Worm (Caenorhabditis elegans) whole organism, L1 larva: ENCODE data around the gene srpa-68.
A peak's percentile ranks its signal among the peaks of the same experiment; 100 is the strongest.

Experiments
- C04F5.9 ChIP-seq: sonication (generic microtip); optimal IDR thresholded peaks from 2 replicates; lab custom pipeline; 2016; ENCODE audit warnings: missing genetic modification characterization, missing compliant biosample characterization
- C16A3.4 ChIP-seq: fragments of 150-350 bp; optimal IDR thresholded peaks from 2 replicates; lab custom pipeline; 2014; ENCODE audit warnings: missing biosample characterization, missing genetic modification characterization
- C34B4.2 ChIP-seq: sonication (generic microtip); optimal IDR thresholded peaks from 2 replicates; lab custom pipeline; 2017; ENCODE audit warnings: mild to moderate bottlenecking, missing genetic modification characterization, missing compliant biosample characterization
- F16B12.6 ChIP-seq: fragments of 150-350 bp; optimal IDR thresholded peaks from 2 replicates; lab custom pipeline; 2014; ENCODE audit warnings: missing biosample characterization, missing genetic modification characterization
- Y116A8C.19 ChIP-seq: sonication (generic microtip); optimal IDR thresholded peaks from 2 replicates; lab custom pipeline; 2016; ENCODE audit warnings: missing compliant biosample characterization, missing genetic modification characterization, borderline replicate concordance
- aha-1 ChIP-seq: fragments of 150-350 bp; optimal IDR thresholded peaks from 2 replicates; lab custom pipeline; 2014; ENCODE audit warnings: missing biosample characterization, missing genetic modification characterization
- alr-1 ChIP-seq: fragments of 200-800 bp; sonication (Bioruptor generic); optimal IDR thresholded peaks from 2 replicates; lab custom pipeline; 2018; ENCODE audit warnings: borderline replicate concordance, mild to moderate bottlenecking, missing genetic modification characterization, missing compliant biosample characterization
- aly-2 ChIP-seq: fragments of 150-350 bp; optimal IDR thresholded peaks from 2 replicates; lab custom pipeline; 2014; ENCODE audit warnings: missing biosample characterization, missing genetic modification characterization
- ama-1 ChIP-seq: fragments of 150-350 bp; optimal IDR thresholded peaks from 2 replicates; lab custom pipeline; 2014
- blmp-1 ChIP-seq: fragments of 150-350 bp; optimal IDR thresholded peaks from 2 replicates; lab custom pipeline; 2014; ENCODE audit warnings: missing biosample characterization, missing genetic modification characterization
- ceh-8 ChIP-seq: fragments of 200-800 bp; sonication (Bioruptor generic); optimal IDR thresholded peaks from 2 replicates; lab custom pipeline; 2018; ENCODE audit warnings: mild to moderate bottlenecking, missing genetic modification characterization, moderate library complexity, missing compliant biosample characterization
- ceh-82 ChIP-seq, 3 experiments: fragments of 150-350 bp in 1 of 3; sonication (generic microtip) in 2 of 3; optimal IDR thresholded peaks; 2 replicates each; lab custom pipeline; 2014 to 2017; ENCODE audit warnings: missing biosample characterization in 3 of 3, missing genetic modification characterization in 3 of 3
- ceh-90 ChIP-seq: sonication (generic microtip); optimal IDR thresholded peaks from 2 replicates; lab custom pipeline; 2016; ENCODE audit warnings: missing genetic modification characterization, missing compliant biosample characterization
- dpl-1 ChIP-seq, 3 experiments: fragments of 150-350 bp in 2 of 3; sonication (generic microtip) in 1 of 3; optimal IDR thresholded peaks; 2 replicates each; lab custom pipeline; 2014 to 2017; ENCODE audit warnings: missing biosample characterization in 3 of 3, missing genetic modification characterization in 3 of 3, missing genetic modification reagents in 3 of 3
- dsc-1 ChIP-seq: sonication (generic microtip); optimal IDR thresholded peaks from 2 replicates; lab custom pipeline; 2016; ENCODE audit warnings: mild to moderate bottlenecking, missing genetic modification characterization, missing compliant biosample characterization
- egl-27 ChIP-seq, 2 experiments: fragments of 150-350 bp in 1 of 2; sonication (generic microtip); optimal IDR thresholded peaks; 3 replicates each; lab custom pipeline; 2017 to 2018; ENCODE audit warnings: missing biosample characterization in 2 of 2, missing genetic modification characterization in 2 of 2, missing genetic modification reagents in 2 of 2
- elt-3 ChIP-seq, 6 experiments: fragments of 150-350 bp in 1 of 6; sonication (generic microtip); optimal IDR thresholded peaks; 2 replicates each; lab custom pipeline; 2017 to 2018; ENCODE audit warnings: missing biosample characterization in 6 of 6, missing genetic modification characterization in 6 of 6, inconsistent platforms in 1 of 6
- ets-5 ChIP-seq: fragments of 200-800 bp; sonication (Bioruptor generic); IDR thresholded peaks from 2 replicates; pipeline ENCODE4 v1.3.6; 2022; ENCODE audit warnings: missing genetic modification characterization, missing compliant biosample characterization
- fkh-4 ChIP-seq: sonication (generic microtip); optimal IDR thresholded peaks from 2 replicates; lab custom pipeline; 2016; ENCODE audit warnings: missing compliant biosample characterization, missing genetic modification characterization, borderline replicate concordance
- fos-1 ChIP-seq: fragments of 150-350 bp; optimal IDR thresholded peaks from 2 replicates; lab custom pipeline; 2014; ENCODE audit warnings: missing biosample characterization, missing genetic modification characterization
- grh-1 ChIP-seq: fragments of 200-800 bp; sonication (Bioruptor generic); IDR thresholded peaks from 2 replicates; pipeline ENCODE4 v1.3.6; 2022; ENCODE audit warnings: missing genetic modification reagents, missing genetic modification characterization, missing compliant biosample characterization
- hlh-17 ChIP-seq: fragments of 200-800 bp; sonication (Bioruptor generic); optimal IDR thresholded peaks from 2 replicates; lab custom pipeline; 2018; ENCODE audit warnings: missing genetic modification characterization, mild to moderate bottlenecking, missing compliant biosample characterization, moderate library complexity, borderline replicate concordance
- hlh-4 ChIP-seq: sonication (generic microtip); optimal IDR thresholded peaks from 2 replicates; lab custom pipeline; 2016; ENCODE audit warnings: mild to moderate bottlenecking, missing genetic modification characterization, missing compliant biosample characterization
- irx-1 ChIP-seq: sonication (generic microtip); optimal IDR thresholded peaks from 2 replicates; lab custom pipeline; 2016; ENCODE audit warnings: missing genetic modification characterization, missing compliant biosample characterization
- isw-1 ChIP-seq: fragments of 200-800 bp; sonication (Bioruptor generic); IDR thresholded peaks from 2 replicates; pipeline ENCODE4 v1.3.6; 2022; ENCODE audit warnings: missing genetic modification characterization, missing compliant biosample characterization
- lin-13 ChIP-seq: fragments of 150-350 bp; optimal IDR thresholded peaks from 2 replicates; lab custom pipeline; 2014; ENCODE audit warnings: missing biosample characterization, missing genetic modification reagents, missing genetic modification characterization
- lin-14 ChIP-seq: fragments of 200-800 bp; sonication (Bioruptor generic); optimal IDR thresholded peaks from 2 replicates; lab custom pipeline; 2018; ENCODE audit warnings: mild to moderate bottlenecking, missing genetic modification characterization, moderate library complexity, missing compliant biosample characterization
- lin-15B ChIP-seq: fragments of 150-350 bp; sonication (generic microtip); optimal IDR thresholded peaks from 3 replicates; lab custom pipeline; 2014; ENCODE audit warnings: missing biosample characterization, missing genetic modification characterization
- lin-35 ChIP-seq, 2 experiments: fragments of 150-350 bp; optimal IDR thresholded peaks; 2 replicates each; lab custom pipeline; 2014; ENCODE audit warnings: missing biosample characterization in 2 of 2, missing genetic modification characterization in 2 of 2, missing genetic modification reagents in 2 of 2
- lir-3 ChIP-seq: sonication (generic microtip); optimal IDR thresholded peaks from 2 replicates; lab custom pipeline; 2016; ENCODE audit warnings: mild to moderate bottlenecking, missing genetic modification characterization, moderate library complexity, missing compliant biosample characterization; ENCODE audit not compliant: poor library complexity
- mdl-1 ChIP-seq, 2 experiments: fragments of 150-350 bp; optimal IDR thresholded peaks; 2 replicates each; lab custom pipeline; 2014 to 2017; ENCODE audit warnings: missing biosample characterization in 2 of 2, missing genetic modification characterization in 2 of 2, inconsistent platforms in 1 of 2
- nhr-11 ChIP-seq: fragments of 150-350 bp; optimal IDR thresholded peaks from 2 replicates; lab custom pipeline; 2014; ENCODE audit warnings: missing biosample characterization, missing genetic modification characterization
- nhr-19 ChIP-seq: fragments of 200-800 bp; sonication (Bioruptor generic); conservative IDR thresholded peaks from 2 replicates; pipeline ENCODE4 v1.3.6; 2022; ENCODE audit warnings: missing genetic modification characterization, missing compliant biosample characterization
- nhr-237 ChIP-seq: fragments of 150-350 bp; optimal IDR thresholded peaks from 2 replicates; lab custom pipeline; 2014; ENCODE audit warnings: missing biosample characterization, missing genetic modification characterization
- nhr-28 ChIP-seq: fragments of 150-350 bp; optimal IDR thresholded peaks from 2 replicates; lab custom pipeline; 2014; ENCODE audit warnings: missing biosample characterization, missing genetic modification characterization
- nhr-71 ChIP-seq: sonication (generic microtip); optimal IDR thresholded peaks from 2 replicates; lab custom pipeline; 2016; ENCODE audit warnings: mild to moderate bottlenecking, missing genetic modification characterization, moderate library complexity, missing compliant biosample characterization
- nhr-76 ChIP-seq: sonication (generic microtip); optimal IDR thresholded peaks from 2 replicates; lab custom pipeline; 2017; ENCODE audit warnings: missing biosample characterization, missing genetic modification characterization
- nhr-85 ChIP-seq: sonication (generic microtip); peaks from one replicate; lab custom pipeline; 2016; ENCODE audit warnings: missing genetic modification characterization, inconsistent platforms, missing compliant biosample characterization
- nhr-90 ChIP-seq: sonication (generic microtip); optimal IDR thresholded peaks from 2 replicates; lab custom pipeline; 2016; ENCODE audit warnings: mild to moderate bottlenecking, missing genetic modification characterization, missing compliant biosample characterization; ENCODE audit not compliant: poor library complexity
- pag-3 ChIP-seq: sonication (generic microtip); optimal IDR thresholded peaks from 2 replicates; lab custom pipeline; 2017; ENCODE audit warnings: missing genetic modification characterization, mild to moderate bottlenecking, missing compliant biosample characterization, antibody characterized with exemption, borderline replicate concordance; ENCODE audit not compliant: insufficient read depth
- pax-3 ChIP-seq: fragments of 200-800 bp; sonication (Bioruptor generic); optimal IDR thresholded peaks from 2 replicates; lab custom pipeline; 2018; ENCODE audit warnings: mild to moderate bottlenecking, missing genetic modification characterization, moderate library complexity, missing compliant biosample characterization
- snpc-4 ChIP-seq: fragments of 150-350 bp; optimal IDR thresholded peaks from 2 replicates; lab custom pipeline; 2014; ENCODE audit warnings: missing biosample characterization, missing genetic modification characterization
- snu-23 ChIP-seq: sonication (generic microtip); optimal IDR thresholded peaks from 2 replicates; lab custom pipeline; 2016; ENCODE audit warnings: missing genetic modification characterization, missing compliant biosample characterization
- sox-4 ChIP-seq: sonication (generic microtip); optimal IDR thresholded peaks from 2 replicates; lab custom pipeline; 2016; ENCODE audit warnings: missing genetic modification characterization, missing compliant biosample characterization
- tlp-1 ChIP-seq: fragments of 150-350 bp; optimal IDR thresholded peaks from 2 replicates; lab custom pipeline; 2014; ENCODE audit warnings: missing biosample characterization, missing genetic modification characterization
- unc-130 ChIP-seq: fragments of 150-350 bp; optimal IDR thresholded peaks from 2 replicates; lab custom pipeline; 2017; ENCODE audit warnings: missing biosample characterization, missing genetic modification characterization, inconsistent platforms
- unc-30 ChIP-seq: sonication (generic microtip); optimal IDR thresholded peaks from 2 replicates; lab custom pipeline; 2017; ENCODE audit warnings: missing biosample characterization, missing genetic modification characterization
- unc-62 ChIP-seq: fragments of 150-350 bp; optimal IDR thresholded peaks from 2 replicates; lab custom pipeline; 2014; ENCODE audit warnings: missing biosample characterization, missing genetic modification reagents, missing genetic modification characterization
- unc-86 ChIP-seq: sonication (generic microtip); optimal IDR thresholded peaks from 2 replicates; lab custom pipeline; 2016; ENCODE audit warnings: missing genetic modification characterization, missing compliant biosample characterization
- unc-98 ChIP-seq: fragments of 200-800 bp; sonication (Bioruptor generic); IDR thresholded peaks from 2 replicates; pipeline ENCODE4 v1.3.6; 2022; ENCODE audit warnings: missing genetic modification characterization, missing compliant biosample characterization
- xbp-1 ChIP-seq: sonication (generic microtip); optimal IDR thresholded peaks from 2 replicates; lab custom pipeline; 2016; ENCODE audit warnings: missing genetic modification characterization, missing compliant biosample characterization
- zip-4 ChIP-seq: fragments of 200-800 bp; sonication (Bioruptor generic); optimal IDR thresholded peaks from 2 replicates; lab custom pipeline; 2018; ENCODE audit warnings: mild to moderate bottlenecking, missing genetic modification characterization, moderate library complexity, missing compliant biosample characterization
- ztf-4 ChIP-seq: fragments of 150-350 bp; optimal IDR thresholded peaks from 2 replicates; lab custom pipeline; 2014; ENCODE audit warnings: missing biosample characterization, missing genetic modification characterization

Gene srpa-68

DNA sequence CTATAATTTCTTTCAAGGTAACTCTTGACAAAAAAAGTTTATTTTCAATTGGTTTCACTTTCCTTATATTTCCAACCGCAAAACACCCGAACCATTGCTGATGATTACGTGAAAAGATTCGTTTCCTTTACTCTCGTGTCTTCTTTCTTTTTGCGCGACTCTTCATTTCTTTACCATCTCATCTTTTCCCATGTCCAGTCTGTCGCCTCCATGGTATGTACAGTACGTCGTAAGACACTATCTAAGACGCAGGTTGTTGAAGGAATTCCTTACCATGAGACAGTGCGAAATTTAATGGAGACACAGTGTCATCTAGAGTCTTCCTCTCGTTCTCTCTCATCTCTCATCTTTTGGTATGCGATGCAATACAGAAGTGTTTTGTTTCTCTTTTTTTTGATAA lies 8.7 kb upstream of the srpa-68 start:
- TF ChIP-seq zip-4 (GFP tag; lab: Kevin White, UChicago): no peak
- no peak for TF ChIP-seq nhr-28 (tag; lab: Kevin White, UChicago)
- TF ChIP-seq alr-1 (tag; lab: Kevin White, UChicago): no peak
- TF ChIP-seq blmp-1 (tag; lab: Kevin White, UChicago): peak; percentile 97
- TF ChIP-seq snu-23 (GFP tag; lab: Kevin White, UChicago): peak; percentile 76
- TF ChIP-seq C04F5.9 (tag; lab: Kevin White, UChicago): no peak
- peak; percentile 81 for TF ChIP-seq nhr-71 (tag; lab: Kevin White, UChicago)
- no peak for TF ChIP-seq aly-2 (tag; lab: Kevin White, UChicago)
- peak; percentile 5 to 28 (median 19) for TF ChIP-seq ceh-82 (tag; optimal IDR thresholded peaks at IDR 0.05; lab: Kevin White, UChicago)
- TF ChIP-seq pax-3 (tag; lab: Kevin White, UChicago): no peak
- peak; percentile 49 for TF ChIP-seq irx-1 (tag; lab: Kevin White, UChicago)
- no peak for TF ChIP-seq unc-86 (tag; lab: Kevin White, UChicago)
- TF ChIP-seq mdl-1 (tag; optimal IDR thresholded peaks at IDR 0.05; lab: Kevin White, UChicago): peak in 1 of 2 experiments; percentile 84
- peak; percentile 76 for TF ChIP-seq C16A3.4
- no peak for TF ChIP-seq sox-4 (tag; lab: Kevin White, UChicago)
- no peak for TF ChIP-seq F16B12.6 (tag; lab: Kevin White, UChicago)
- no peak for TF ChIP-seq ztf-4 (tag; lab: Kevin White, UChicago)
- TF ChIP-seq nhr-237 (tag; lab: Kevin White, UChicago): no peak
- TF ChIP-seq nhr-90 (tag; lab: Kevin White, UChicago): peak; percentile 77
- TF ChIP-seq isw-1: no peak
- TF ChIP-seq lin-15B (tag; lab: Kevin White, UChicago): no peak
- TF ChIP-seq ets-5 (GFP tag; lab: Robert Waterston, UW): no peak
- no peak for TF ChIP-seq fkh-4 (tag; lab: Kevin White, UChicago)
- peak; percentile 96 for TF ChIP-seq nhr-85 (tag; lab: Kevin White, UChicago)
- TF ChIP-seq nhr-76 (tag; lab: Kevin White, UChicago): no peak
- TF ChIP-seq hlh-4: no peak
- TF ChIP-seq egl-27 (tag; optimal IDR thresholded peaks at IDR 0.05; lab: Kevin White, UChicago): peak; percentile 47 to 54
- TF ChIP-seq tlp-1 (tag; lab: Kevin White, UChicago): no peak
- peak; percentile 63 for TF ChIP-seq nhr-19 (GFP tag; lab: Robert Waterston, UW)
- no peak for TF ChIP-seq ceh-90 (tag; lab: Kevin White, UChicago)
- no peak for TF ChIP-seq C34B4.2 (tag; lab: Kevin White, UChicago)
- TF ChIP-seq hlh-17 (GFP tag; lab: Kevin White, UChicago): no peak
- peak; percentile 50 for TF ChIP-seq lin-13 (GFP tag; lab: Kevin White, UChicago)
- TF ChIP-seq nhr-11 (tag; lab: Kevin White, UChicago): no peak
- peak in 3 of 6 experiments; percentile 83 to 92 (median 89) for TF ChIP-seq elt-3 (tag; optimal IDR thresholded peaks at IDR 0.05; lab: Kevin White, UChicago)
- TF ChIP-seq ama-1 (lab: Kevin White, UChicago): peak; percentile 35
- no peak for TF ChIP-seq snpc-4 (tag; lab: Kevin White, UChicago)
- no peak for TF ChIP-seq unc-62 (GFP tag; lab: Kevin White, UChicago)
- no peak for TF ChIP-seq ceh-8 (GFP tag; lab: Kevin White, UChicago)
- TF ChIP-seq unc-130 (tag; lab: Kevin White, UChicago): peak; percentile 50
- no peak for TF ChIP-seq unc-98 (GFP tag; lab: Robert Waterston, UW)
- no peak for TF ChIP-seq unc-30
- peak; percentile 18 for TF ChIP-seq xbp-1
- TF ChIP-seq grh-1 (GFP tag; lab: Robert Waterston, UW): peak; percentile 61; the same call in 1 of the 2 replicates
- no peak for TF ChIP-seq Y116A8C.19 (tag; lab: Kevin White, UChicago)
- no peak for TF ChIP-seq pag-3 (tag; lab: Kevin White, UChicago)
- peak; percentile 16 to 85 for TF ChIP-seq lin-35 (GFP tag; optimal IDR thresholded peaks at IDR 0.05; lab: Kevin White, UChicago)
- peak; percentile 10 to 57 (median 16) for TF ChIP-seq dpl-1 (GFP tag; optimal IDR thresholded peaks at IDR 0.05; lab: Kevin White, UChicago)
- peak; percentile 84 for TF ChIP-seq lin-14 (GFP tag; lab: Kevin White, UChicago)
- peak; percentile 43 for TF ChIP-seq lir-3 (tag; lab: Kevin White, UChicago)
- TF ChIP-seq aha-1 (tag; lab: Kevin White, UChicago): no peak
- no peak for TF ChIP-seq dsc-1
- peak; percentile 62 for TF ChIP-seq fos-1 (tag; lab: Kevin White, UChicago)
